Worm (Caenorhabditis elegans) whole organism, young adult: ENCODE results near the gene C35D10.5.

Experiments
- B0261.1 ChIP-seq: sonication (generic microtip); optimal IDR thresholded peaks from 2 replicates; lab custom pipeline; 2016; ENCODE audit warnings: mild to moderate bottlenecking, missing genetic modification characterization, moderate library complexity, missing compliant biosample characterization
- chd-7 ChIP-seq: sonication (generic microtip); optimal IDR thresholded peaks from 2 replicates; lab custom pipeline; 2016; ENCODE audit warnings: mild to moderate bottlenecking, missing genetic modification characterization, moderate library complexity, missing compliant biosample characterization
- nfya-1 ChIP-seq: sonication (generic microtip); optimal IDR thresholded peaks from 2 replicates; lab custom pipeline; 2017; ENCODE audit warnings: antibody characterized with exemption, missing compliant biosample characterization, missing genetic modification characterization, borderline replicate concordance; ENCODE audit not compliant: insufficient read depth
- pha-4 ChIP-seq: fragments of 150-350 bp; sonication (generic microtip); optimal IDR thresholded peaks from 2 replicates; lab custom pipeline; 2014; ENCODE audit warnings: missing biosample characterization, missing genetic modification reagents, missing genetic modification characterization
- snpc-1.1 ChIP-seq: sonication (generic microtip); optimal IDR thresholded peaks from 2 replicates; lab custom pipeline; 2017; ENCODE audit warnings: missing genetic modification characterization, mild to moderate bottlenecking, missing compliant biosample characterization, antibody characterized with exemption, moderate library complexity, missing genotype, missing genetic modification reagents; ENCODE audit not compliant: insufficient read depth
- somi-1 ChIP-seq: fragments of 200-800 bp; sonication (Bioruptor generic); optimal IDR thresholded peaks from 2 replicates; lab custom pipeline; 2018; ENCODE audit warnings: mild to moderate bottlenecking, missing genetic modification characterization, missing compliant biosample characterization
- ztf-28 ChIP-seq: fragments of 200-800 bp; sonication (Bioruptor generic); IDR thresholded peaks from 2 replicates; pipeline ENCODE4 v1.3.6; 2022; ENCODE audit warnings: missing genetic modification reagents, missing genetic modification characterization, missing compliant biosample characterization

- TF ChIP-seq snpc-1.1 (tag; lab: Kevin White, UChicago): no peak
- no peak for TF ChIP-seq nfya-1 (tag; lab: Kevin White, UChicago)
- no peak for TF ChIP-seq pha-4 (tag; lab: Kevin White, UChicago)
- TF ChIP-seq B0261.1: no peak
- TF ChIP-seq somi-1 (GFP tag; lab: Kevin White, UChicago): no peak
- TF ChIP-seq chd-7: no peak
- no peak for TF ChIP-seq ztf-28 (GFP tag; lab: Robert Waterston, UW)
Measured at ce11 chrIII:4874671-4875070, 12.5 kb downstream of the C35D10.5 start, which contains the start of gene C35D10.12.
